Worm (Caenorhabditis elegans) whole organism, late embryonic: Measurements from ENCODE around the gene aman-2.

Experiments used
- C08G9.2 ChIP-seq: sonication (generic microtip); optimal IDR thresholded peaks from 2 replicates; lab custom pipeline; 2016; ENCODE audit warnings: mild to moderate bottlenecking, missing genetic modification characterization, moderate library complexity, missing compliant biosample characterization
- C38D4.7 ChIP-seq: fragments of 200-800 bp; sonication (Bioruptor generic); optimal IDR thresholded peaks from 2 replicates; lab custom pipeline; 2018; ENCODE audit warnings: mild to moderate bottlenecking, missing genetic modification characterization, moderate library complexity, missing compliant biosample characterization
- F13H6.1 ChIP-seq: sonication (generic microtip); optimal IDR thresholded peaks from 2 replicates; lab custom pipeline; 2016; ENCODE audit warnings: missing genetic modification characterization, missing compliant biosample characterization
- K02D7.2 ChIP-seq: sonication (generic microtip); optimal IDR thresholded peaks from 2 replicates; lab custom pipeline; 2017; ENCODE audit warnings: mild to moderate bottlenecking, missing genetic modification characterization, missing compliant biosample characterization
- Y22D7AL.16 ChIP-seq: sonication (generic microtip); optimal IDR thresholded peaks from 2 replicates; lab custom pipeline; 2016; ENCODE audit warnings: missing genetic modification characterization, missing compliant biosample characterization
- ahr-1 ChIP-seq: sonication (generic microtip); optimal IDR thresholded peaks from 2 replicates; lab custom pipeline; 2016; ENCODE audit warnings: missing genetic modification characterization, missing compliant biosample characterization
- ama-1 ChIP-seq: fragments of 150-350 bp; optimal IDR thresholded peaks from 2 replicates; lab custom pipeline; 2014
- ceh-14 ChIP-seq: sonication (generic microtip); optimal IDR thresholded peaks from 2 replicates; lab custom pipeline; 2016; ENCODE audit warnings: missing genotype, missing genetic modification characterization, missing compliant biosample characterization
- ceh-19 ChIP-seq: fragments of 200-800 bp; sonication (Bioruptor generic); optimal IDR thresholded peaks from 2 replicates; lab custom pipeline; 2018; ENCODE audit warnings: mild to moderate bottlenecking, missing genetic modification characterization, missing compliant biosample characterization
- ceh-2 ChIP-seq: sonication (generic microtip); optimal IDR thresholded peaks from 2 replicates; lab custom pipeline; 2016; ENCODE audit warnings: missing genotype, missing genetic modification characterization, missing compliant biosample characterization
- ceh-22 ChIP-seq: sonication (generic microtip); optimal IDR thresholded peaks from 2 replicates; lab custom pipeline; 2017; ENCODE audit warnings: missing biosample characterization, missing genetic modification characterization
- ceh-24 ChIP-seq: sonication (generic microtip); optimal IDR thresholded peaks from 2 replicates; lab custom pipeline; 2016; ENCODE audit warnings: mild to moderate bottlenecking, missing genetic modification characterization, missing compliant biosample characterization
- ceh-30 ChIP-seq: fragments of 150-350 bp; optimal IDR thresholded peaks from 2 replicates; lab custom pipeline; 2014; ENCODE audit warnings: missing biosample characterization, missing genetic modification characterization
- ceh-6 ChIP-seq: fragments of 200-800 bp; sonication (Bioruptor generic); optimal IDR thresholded peaks from 2 replicates; lab custom pipeline; 2018; ENCODE audit warnings: mild to moderate bottlenecking, missing genetic modification characterization, missing compliant biosample characterization
- ceh-9 ChIP-seq: sonication (generic microtip); optimal IDR thresholded peaks from 2 replicates; lab custom pipeline; 2016; ENCODE audit warnings: mild to moderate bottlenecking, missing genetic modification characterization, inconsistent platforms, missing compliant biosample characterization
- dmd-4 ChIP-seq: sonication (generic microtip); optimal IDR thresholded peaks from 2 replicates; lab custom pipeline; 2016; ENCODE audit warnings: borderline replicate concordance, missing genetic modification characterization, missing compliant biosample characterization
- dve-1 ChIP-seq: sonication (generic microtip); optimal IDR thresholded peaks from 2 replicates; lab custom pipeline; 2017; ENCODE audit warnings: antibody characterized with exemption, mild to moderate bottlenecking, missing genetic modification characterization, missing compliant biosample characterization
- eyg-1 ChIP-seq: sonication (generic microtip); optimal IDR thresholded peaks from 2 replicates; lab custom pipeline; 2016; ENCODE audit warnings: missing genotype, missing genetic modification characterization, missing compliant biosample characterization
- gmeb-2 ChIP-seq: sonication (generic microtip); optimal IDR thresholded peaks from 2 replicates; lab custom pipeline; 2016; ENCODE audit warnings: missing genetic modification characterization, inconsistent platforms, missing compliant biosample characterization
- hlh-15 ChIP-seq: sonication (generic microtip); optimal IDR thresholded peaks from 2 replicates; lab custom pipeline; 2016; ENCODE audit warnings: missing genetic modification characterization, missing compliant biosample characterization
- hlh-8 ChIP-seq: sonication (generic microtip); optimal IDR thresholded peaks from 2 replicates; lab custom pipeline; 2016; ENCODE audit warnings: missing genotype, missing genetic modification characterization, missing compliant biosample characterization
- lim-6 ChIP-seq: sonication (generic microtip); optimal IDR thresholded peaks from 2 replicates; lab custom pipeline; 2016; ENCODE audit warnings: missing genetic modification characterization, missing compliant biosample characterization
- lin-11 ChIP-seq: fragments of 200-800 bp; sonication (Bioruptor generic); optimal IDR thresholded peaks from 2 replicates; lab custom pipeline; 2018; ENCODE audit warnings: mild to moderate bottlenecking, missing genetic modification characterization, missing compliant biosample characterization
- nfya-1 ChIP-seq: sonication (generic microtip); optimal IDR thresholded peaks from 2 replicates; lab custom pipeline; 2017; ENCODE audit warnings: missing genetic modification characterization, mild to moderate bottlenecking, missing compliant biosample characterization, antibody characterized with exemption, moderate library complexity
- nhr-232 ChIP-seq: sonication (generic microtip); optimal IDR thresholded peaks from 2 replicates; lab custom pipeline; 2016; ENCODE audit warnings: missing genetic modification characterization, missing compliant biosample characterization
- npax-4 ChIP-seq: sonication (generic microtip); optimal IDR thresholded peaks from 2 replicates; lab custom pipeline; 2016; ENCODE audit warnings: missing genetic modification characterization, missing compliant biosample characterization
- odd-2 ChIP-seq: sonication (generic microtip); optimal IDR thresholded peaks from 2 replicates; lab custom pipeline; 2017; ENCODE audit warnings: antibody characterized with exemption, mild to moderate bottlenecking, missing genetic modification characterization, missing compliant biosample characterization
- pqm-1 ChIP-seq: sonication (generic microtip); optimal IDR thresholded peaks from 2 replicates; lab custom pipeline; 2016; ENCODE audit warnings: missing genetic modification characterization, missing compliant biosample characterization
- pros-1 ChIP-seq: fragments of 150-350 bp; optimal IDR thresholded peaks from 2 replicates; lab custom pipeline; 2014; ENCODE audit warnings: missing biosample characterization, missing genetic modification reagents, missing genetic modification characterization
- rnt-1 ChIP-seq: sonication (generic microtip); optimal IDR thresholded peaks from 2 replicates; lab custom pipeline; 2016; ENCODE audit warnings: missing genetic modification characterization, missing compliant biosample characterization
- sdc-2 ChIP-seq: sonication (generic microtip); optimal IDR thresholded peaks from 2 replicates; lab custom pipeline; 2016; ENCODE audit warnings: missing genotype, missing genetic modification characterization, missing compliant biosample characterization
- tbx-2 ChIP-seq: sonication (generic microtip); optimal IDR thresholded peaks from 2 replicates; lab custom pipeline; 2016; ENCODE audit warnings: missing genetic modification characterization, missing compliant biosample characterization
- ttx-3 ChIP-seq: sonication (generic microtip); optimal IDR thresholded peaks from 2 replicates; lab custom pipeline; 2016; ENCODE audit warnings: missing genetic modification reagents, missing genetic modification characterization, missing compliant biosample characterization
- unc-42 ChIP-seq: sonication (generic microtip); optimal IDR thresholded peaks from 2 replicates; lab custom pipeline; 2016; ENCODE audit warnings: missing genotype, missing genetic modification characterization, missing compliant biosample characterization
- unc-86 ChIP-seq: sonication (generic microtip); optimal IDR thresholded peaks from 2 replicates; lab custom pipeline; 2016; ENCODE audit warnings: missing genetic modification characterization, missing compliant biosample characterization

aman-2 gene

ce11 chrV:11940329-11940728, 7.3 kb upstream of the aman-2 start:
- TF ChIP-seq F13H6.1 (tag; lab: Kevin White, UChicago) (no peak), unc-86 (tag; lab: Kevin White, UChicago) (no peak), K02D7.2 (tag; lab: Kevin White, UChicago) (no peak), hlh-8 (tag; lab: Kevin White, UChicago) (no peak), odd-2 (tag; lab: Kevin White, UChicago) (no peak)
- TF ChIP-seq, all 69 proteins: peak for 0

- TF ChIP-seq nhr-232 (tag; lab: Kevin White, UChicago), result no peak
- no peak for TF ChIP-seq ceh-2 (tag; lab: Kevin White, UChicago)
- no peak for TF ChIP-seq lim-6 (tag; lab: Kevin White, UChicago)
- TF ChIP-seq sdc-2, result no peak
- no peak for TF ChIP-seq C38D4.7 (GFP tag; lab: Kevin White, UChicago)
Measured at ce11 chrV:11937710-11938109, 4.7 kb upstream of the aman-2 start, which contains the start of gene gpla-1. Gene gpla-1, minus strand, starts transcription at chrV:11937810.

ce11 chrV:11934848-11935247, 1.8 kb upstream of the aman-2 start, which contains the start of gene F58H1.8:
Gene F58H1.8, plus strand, starts transcription at chrV:11935148.
- TF ChIP-seq dve-1 (tag; lab: Kevin White, UChicago), result no peak
- TF ChIP-seq ttx-3, result no peak
- no peak for TF ChIP-seq pros-1 (tag; lab: Kevin White, UChicago)
- TF ChIP-seq gmeb-2 (tag; lab: Kevin White, UChicago), result no peak
- no peak for TF ChIP-seq nfya-1 (tag; lab: Kevin White, UChicago)
- TF ChIP-seq ceh-2 (tag; lab: Kevin White, UChicago), result no peak
- TF ChIP-seq npax-4, result no peak
- no peak for TF ChIP-seq ceh-9 (tag; lab: Kevin White, UChicago)
- TF ChIP-seq Y22D7AL.16 (tag; lab: Kevin White, UChicago), result no peak
- TF ChIP-seq C08G9.2 (tag; lab: Kevin White, UChicago), result no peak
- no peak for TF ChIP-seq ceh-30 (tag; lab: Kevin White, UChicago)
- TF ChIP-seq unc-42, result no peak
- TF ChIP-seq eyg-1, result no peak
- no peak for TF ChIP-seq ahr-1
- TF ChIP-seq ceh-22 (tag; lab: Kevin White, UChicago), result no peak

- no peak for TF ChIP-seq ceh-19 (GFP tag; lab: Kevin White, UChicago)
- TF ChIP-seq dmd-4 (tag; lab: Kevin White, UChicago), result no peak
- no peak for TF ChIP-seq lim-6 (tag; lab: Kevin White, UChicago)
- no peak for TF ChIP-seq ama-1 (lab: Kevin White, UChicago)
- TF ChIP-seq nfya-1 (tag; lab: Kevin White, UChicago), result no peak
- TF ChIP-seq tbx-2 (tag; lab: Kevin White, UChicago), result no peak
- no peak for TF ChIP-seq pqm-1 (tag; lab: Kevin White, UChicago)
- TF ChIP-seq ceh-6 (GFP tag; lab: Kevin White, UChicago), result no peak
- TF ChIP-seq F13H6.1 (tag; lab: Kevin White, UChicago), result no peak
- TF ChIP-seq hlh-15 (tag; lab: Kevin White, UChicago), result no peak
- TF ChIP-seq rnt-1 (tag; lab: Kevin White, UChicago), result no peak
- no peak for TF ChIP-seq gmeb-2 (tag; lab: Kevin White, UChicago)
- TF ChIP-seq lin-11 (tag; lab: Kevin White, UChicago), result no peak
- no peak for TF ChIP-seq pros-1 (tag; lab: Kevin White, UChicago)
- no peak for TF ChIP-seq ceh-24 (tag; lab: Kevin White, UChicago)
- TF ChIP-seq ceh-14 (tag; lab: Kevin White, UChicago), result no peak
- no peak for TF ChIP-seq C08G9.2 (tag; lab: Kevin White, UChicago)
Measured at ce11 chrV:11929046-11929590, 3.9 kb downstream of the aman-2 start, which contains the start of gene F58H1.2. Gene F58H1.2, plus strand, starts transcription at chrV:11929096.
